Worm (Caenorhabditis elegans): ENCODE results near the gene hot-8.

hot-8 gene

ce11 chrX:1223089-1223488, 43.0 kb downstream of the hot-8 start:
- TF ChIP-seq tlp-1 (tag; optimal IDR thresholded peaks at IDR 0.05) (no peak), hlh-4 (tag; optimal IDR thresholded peaks at IDR 0.05) (no peak), nhr-90 (tag; optimal IDR thresholded peaks at IDR 0.05; ENCODE audit: poor library complexity) (no peak), unc-98 (GFP tag; IDR thresholded peaks at IDR 0.05) (no peak), ama-1 (optimal IDR thresholded peaks at IDR 0.05) (no peak)

DNA sequence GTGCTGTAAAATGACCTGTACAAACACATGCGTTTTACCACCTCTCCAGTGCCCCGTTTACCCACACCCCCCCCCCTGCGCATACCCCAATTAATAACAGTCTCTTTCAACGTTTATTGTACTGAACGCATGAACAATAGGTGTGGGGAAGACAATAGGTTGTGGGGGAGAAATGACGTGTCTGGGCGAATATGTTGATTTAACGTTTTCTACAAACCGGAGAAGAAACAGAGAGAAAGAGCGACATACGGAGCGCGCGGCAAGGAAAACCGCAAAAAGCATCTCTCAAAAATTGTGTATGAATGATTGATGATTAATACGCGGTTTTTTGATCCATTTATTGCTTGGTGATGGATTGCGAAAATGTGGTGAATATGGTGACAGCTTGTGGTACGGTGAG, 43.8 kb downstream of the hot-8 start:
- TF ChIP-seq efl-1 (optimal IDR thresholded peaks at IDR 0.05) (no peak), efl-1 (GFP tag; optimal IDR thresholded peaks at IDR 0.05 in 1 of 2) (peak in 1 of 2 experiments; percentile 21), rnt-1 (tag; optimal IDR thresholded peaks at IDR 0.05) (no peak), blmp-1 (tag; optimal IDR thresholded peaks at IDR 0.05) (peak; percentile 6)

DNA sequence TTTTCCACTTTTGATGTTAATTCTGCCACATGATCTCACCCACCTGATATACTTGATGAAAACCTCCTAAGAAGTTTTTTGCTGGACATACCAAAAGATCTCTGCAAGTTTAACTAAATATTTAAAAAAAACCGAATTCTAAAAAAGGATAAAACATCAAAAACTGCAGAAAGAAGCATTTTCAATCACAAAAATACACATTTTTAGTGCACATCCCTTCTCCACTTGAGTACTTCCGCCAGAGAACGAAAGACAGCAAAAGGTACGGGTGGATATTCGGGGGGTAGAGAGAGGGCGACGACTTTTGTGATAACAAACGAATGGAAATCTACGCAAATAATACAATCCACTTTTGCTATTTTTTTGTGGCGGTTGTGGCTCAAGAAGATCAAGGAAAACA, 50.6 kb downstream of the hot-8 start, which contains the start of gene C46H3.2:
TSS of gene C46H3.2 (minus strand) at position 101 of the 400 bp plus-strand sequence.
- TF ChIP-seq lin-13 (GFP tag; optimal IDR thresholded peaks at IDR 0.05), result no peak
- TF ChIP-seq C16A3.4 (tag; optimal IDR thresholded peaks at IDR 0.05), result no peak
- TF ChIP-seq snu-23 (GFP tag; optimal IDR thresholded peaks at IDR 0.05), result no peak

DNA sequence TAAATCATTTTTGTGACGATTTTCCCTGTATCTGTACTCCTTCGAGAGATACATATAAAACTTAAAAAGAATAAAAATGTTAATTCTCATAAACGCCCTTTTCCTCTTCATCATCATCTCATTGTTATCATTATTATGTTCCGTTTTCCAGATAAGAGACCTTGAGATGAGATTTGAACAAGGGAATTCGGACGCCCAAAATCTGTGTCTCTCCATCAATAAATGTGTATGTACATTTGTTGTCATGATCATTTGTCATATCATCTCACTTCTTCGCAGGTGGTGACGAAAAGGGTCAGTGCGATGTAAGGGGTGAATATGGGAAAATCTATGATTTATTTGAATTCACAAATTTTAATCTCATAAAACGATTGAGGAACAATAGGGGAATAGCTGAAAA, 52.0 kb downstream of the hot-8 start:
- TF ChIP-seq nhr-90 (tag; optimal IDR thresholded peaks at IDR 0.05; ENCODE audit: poor library complexity) (no peak), nhr-47 (tag; optimal IDR thresholded peaks at IDR 0.05) (no peak), unc-62 (GFP tag; optimal IDR thresholded peaks at IDR 0.05) (no peak), pax-3 (tag; optimal IDR thresholded peaks at IDR 0.05) (no peak), blmp-1 (tag; optimal IDR thresholded peaks at IDR 0.05) (peak; percentile 39), snu-23 (GFP tag; optimal IDR thresholded peaks at IDR 0.05) (no peak), nhr-85 (tag) (no peak), nhr-12 (tag; optimal IDR thresholded peaks at IDR 0.05) (no peak), ztf-11 (tag; optimal IDR thresholded peaks at IDR 0.05) (no peak), nhr-77 (tag; optimal IDR thresholded peaks at IDR 0.05) (no peak), irx-1 (tag; optimal IDR thresholded peaks at IDR 0.05) (no peak), dpl-1 (GFP tag; optimal IDR thresholded peaks at IDR 0.05) (no peak), elt-3 (tag; optimal IDR thresholded peaks at IDR 0.05) (peak in 1 of 6 experiments; percentile 55), dsc-1 (tag; optimal IDR thresholded peaks at IDR 0.05) (no peak)

Measured in whole organism, L1 larva.